Worm (Caenorhabditis elegans) whole organism, L2 larva: ENCODE data around the gene gmps-1.
"Not testable (repeated sequence)": the region's sequence is repeated elsewhere in the genome, so short reads cannot be mapped to it uniquely, and the experiment has no call there.

Experiments used
- C34F6.9 ChIP-seq: fragments of 150-350 bp; optimal IDR thresholded peaks from 2 replicates; lab custom pipeline; 2014; ENCODE audit warnings: missing biosample characterization, missing genetic modification characterization
- F13H6.1 ChIP-seq: sonication (generic microtip); optimal IDR thresholded peaks from 2 replicates; lab custom pipeline; 2016; ENCODE audit warnings: missing genetic modification characterization, missing compliant biosample characterization
- R02D3.7 ChIP-seq: fragments of 150-350 bp; optimal IDR thresholded peaks from 2 replicates; lab custom pipeline; 2014; ENCODE audit warnings: missing biosample characterization, missing genetic modification characterization
- ZK546.5 ChIP-seq: sonication (generic microtip); optimal IDR thresholded peaks from 2 replicates; lab custom pipeline; 2017; ENCODE audit warnings: missing biosample characterization, missing genetic modification characterization
- alr-1 ChIP-seq: fragments of 150-350 bp; optimal IDR thresholded peaks from 2 replicates; lab custom pipeline; 2014; ENCODE audit warnings: missing biosample characterization, missing genetic modification characterization
- aly-2 ChIP-seq: fragments of 150-350 bp; optimal IDR thresholded peaks from 2 replicates; lab custom pipeline; 2014; ENCODE audit warnings: missing biosample characterization, missing genetic modification characterization
- ama-1 ChIP-seq: fragments of 150-350 bp; optimal IDR thresholded peaks from 2 replicates; lab custom pipeline; 2018; ENCODE audit warnings: inconsistent platforms
- crh-2 ChIP-seq: sonication (generic microtip); optimal IDR thresholded peaks from 2 replicates; lab custom pipeline; 2017; ENCODE audit warnings: missing biosample characterization, missing genetic modification characterization
- dmd-4 ChIP-seq: sonication (generic microtip); optimal IDR thresholded peaks from 2 replicates; lab custom pipeline; 2017; ENCODE audit warnings: missing biosample characterization, missing genetic modification characterization
- elt-1 ChIP-seq: fragments of 150-350 bp; optimal IDR thresholded peaks from 2 replicates; lab custom pipeline; 2014; ENCODE audit warnings: missing biosample characterization, missing genetic modification characterization
- lin-11 ChIP-seq: fragments of 150-350 bp; sonication (generic microtip); optimal IDR thresholded peaks from 2 replicates; lab custom pipeline; 2014; ENCODE audit warnings: missing biosample characterization, missing genetic modification characterization, inconsistent platforms, mixed read lengths
- lin-13 ChIP-seq: fragments of 150-350 bp; optimal IDR thresholded peaks from 2 replicates; lab custom pipeline; 2014; ENCODE audit warnings: missing biosample characterization, missing genetic modification reagents, missing genetic modification characterization
- lin-39 ChIP-seq: fragments of 150-350 bp; optimal IDR thresholded peaks from 2 replicates; lab custom pipeline; 2014; ENCODE audit warnings: missing biosample characterization, missing genetic modification reagents, missing genetic modification characterization
- lsy-2 ChIP-seq, 2 experiments: fragments of 150-350 bp in 1 of 2; sonication (generic microtip) in 1 of 2; optimal IDR thresholded peaks; 2 replicates each; lab custom pipeline; 2014 to 2017; ENCODE audit warnings: missing biosample characterization in 2 of 2, missing genetic modification characterization in 2 of 2
- mbf-1 ChIP-seq: sonication (generic microtip); optimal IDR thresholded peaks from 2 replicates; lab custom pipeline; 2017; ENCODE audit warnings: missing biosample characterization, missing genetic modification characterization
- nhr-10 ChIP-seq: sonication (generic microtip); optimal IDR thresholded peaks from 2 replicates; lab custom pipeline; 2017; ENCODE audit warnings: missing biosample characterization, missing genetic modification characterization
- nhr-11 ChIP-seq: fragments of 150-350 bp; optimal IDR thresholded peaks from 2 replicates; lab custom pipeline; 2014; ENCODE audit warnings: missing biosample characterization, missing genetic modification characterization
- nhr-129 ChIP-seq: fragments of 150-350 bp; optimal IDR thresholded peaks from 2 replicates; lab custom pipeline; 2014; ENCODE audit warnings: missing biosample characterization, missing genetic modification characterization
- nhr-21 ChIP-seq: fragments of 150-350 bp; optimal IDR thresholded peaks from 2 replicates; lab custom pipeline; 2014; ENCODE audit warnings: missing biosample characterization, missing genetic modification characterization
- nhr-237 ChIP-seq: fragments of 150-350 bp; optimal IDR thresholded peaks from 2 replicates; lab custom pipeline; 2014; ENCODE audit warnings: missing biosample characterization, missing genetic modification characterization
- nhr-77 ChIP-seq: fragments of 150-350 bp; optimal IDR thresholded peaks from 2 replicates; lab custom pipeline; 2014; ENCODE audit warnings: missing biosample characterization, missing genetic modification characterization
- peb-1 ChIP-seq: fragments of 150-350 bp; optimal IDR thresholded peaks from 2 replicates; lab custom pipeline; 2014; ENCODE audit warnings: missing biosample characterization, missing genetic modification characterization
- skn-1 ChIP-seq: sonication (generic microtip); optimal IDR thresholded peaks from 2 replicates; lab custom pipeline; 2017; ENCODE audit warnings: missing biosample characterization, missing genetic modification characterization
- sma-3 ChIP-seq: sonication (generic microtip); optimal IDR thresholded peaks from 2 replicates; lab custom pipeline; 2016; ENCODE audit warnings: missing genetic modification reagents, missing genetic modification characterization, missing compliant biosample characterization
- sma-9 ChIP-seq, 2 experiments: fragments of 150-350 bp in 1 of 2; sonication (generic microtip) in 1 of 2; optimal IDR thresholded peaks; 2 replicates each; lab custom pipeline; 2014 to 2016; ENCODE audit warnings: missing genetic modification characterization in 2 of 2, mild to moderate bottlenecking in 1 of 2, missing biosample characterization in 1 of 2, missing compliant biosample characterization in 1 of 2, missing genetic modification reagents in 1 of 2, moderate library complexity in 1 of 2
- snpc-4 ChIP-seq: fragments of 150-350 bp; optimal IDR thresholded peaks from 2 replicates; lab custom pipeline; 2014; ENCODE audit warnings: missing biosample characterization, missing genetic modification characterization
- unc-55 ChIP-seq: fragments of 150-350 bp; sonication (generic microtip); optimal IDR thresholded peaks from 3 replicates; lab custom pipeline; 2014; ENCODE audit warnings: missing biosample characterization, missing genetic modification reagents, missing genetic modification characterization
- unc-62 ChIP-seq: fragments of 150-350 bp; optimal IDR thresholded peaks from 2 replicates; lab custom pipeline; 2014; ENCODE audit warnings: missing biosample characterization, missing genetic modification reagents, missing genetic modification characterization
- zag-1 ChIP-seq: fragments of 150-350 bp; optimal IDR thresholded peaks from 2 replicates; lab custom pipeline; 2014; ENCODE audit warnings: missing biosample characterization, missing genetic modification characterization
- ztf-1 ChIP-seq: fragments of 200-800 bp; sonication (Bioruptor generic); conservative IDR thresholded peaks from 2 replicates; pipeline ENCODE4 v1.3.6; 2022; ENCODE audit warnings: missing genetic modification characterization, missing compliant biosample characterization
- ztf-11 ChIP-seq: sonication (generic microtip); optimal IDR thresholded peaks from 2 replicates; lab custom pipeline; 2017; ENCODE audit warnings: missing biosample characterization, missing genetic modification characterization
- ztf-4 ChIP-seq: fragments of 150-350 bp; optimal IDR thresholded peaks from 2 replicates; lab custom pipeline; 2014; ENCODE audit warnings: missing biosample characterization, missing genetic modification characterization

The gmps-1 gene

ce11 chrII:10904379-10904778, 35.9 kb upstream of the gmps-1 start, which contains the start of gene sra-12:
Gene sra-12, minus strand, starts transcription at chrII:10904479.
- TF ChIP-seq nhr-129 (tag; lab: Kevin White, UChicago); R02D3.7 (tag; lab: Kevin White, UChicago); sma-3 (GFP tag; lab: Kevin White, UChicago): not testable (repeated sequence)

- TF ChIP-seq R02D3.7 (tag; lab: Kevin White, UChicago) (no peak), ama-1 (lab: Kevin White, UChicago) (no peak), dmd-4 (tag; lab: Kevin White, UChicago) (no peak), ZK546.5 (tag; lab: Kevin White, UChicago) (no peak), unc-62 (GFP tag; lab: Kevin White, UChicago) (no peak), mbf-1 (tag; lab: Kevin White, UChicago) (no peak), lin-13 (no peak), unc-55 (GFP tag; lab: Kevin White, UChicago) (no peak), sma-3 (GFP tag; lab: Kevin White, UChicago) (no peak), F13H6.1 (no peak), nhr-129 (tag; lab: Kevin White, UChicago) (no peak)
Measured at ce11 chrII:10902104-10902503, 33.6 kb upstream of the gmps-1 start, which contains the start of gene gly-1. Gene gly-1, minus strand, starts transcription at chrII:10902204.

ce11 chrII:10898998-10899397, 30.5 kb upstream of the gmps-1 start:
- TF ChIP-seq unc-55 (GFP tag; lab: Kevin White, UChicago) (no peak), ztf-4 (tag; lab: Kevin White, UChicago) (no peak), zag-1 (tag; lab: Kevin White, UChicago) (no peak), aly-2 (tag; lab: Kevin White, UChicago) (no peak)

- no peak for TF ChIP-seq nhr-21 (tag; lab: Kevin White, UChicago)
- no peak for TF ChIP-seq ztf-1 (GFP tag; lab: Robert Waterston, UW)
- TF ChIP-seq, all 48 proteins: peak for 0
Measured at ce11 chrII:10895959-10896358, 27.4 kb upstream of the gmps-1 start.

ce11 chrII:10894996-10895395, 26.5 kb upstream of the gmps-1 start, which contains the start of gene sra-10:
Gene sra-10, minus strand, starts transcription at chrII:10895096.
- no peak for TF ChIP-seq crh-2
- TF ChIP-seq skn-1 (tag; lab: Kevin White, UChicago), result no peak
- no peak for TF ChIP-seq peb-1 (tag; lab: Kevin White, UChicago)
- no peak for TF ChIP-seq alr-1
- no peak for TF ChIP-seq nhr-237 (tag; lab: Kevin White, UChicago)
- TF ChIP-seq snpc-4 (tag; lab: Kevin White, UChicago), result no peak
- TF ChIP-seq lsy-2 (tag; optimal IDR thresholded peaks at IDR 0.05; lab: Kevin White, UChicago), result no peak
- TF ChIP-seq R02D3.7 (tag; lab: Kevin White, UChicago), result no peak
- no peak for TF ChIP-seq sma-9 (GFP tag; optimal IDR thresholded peaks at IDR 0.05; lab: Kevin White, UChicago)
- TF ChIP-seq sma-9 (tag; optimal IDR thresholded peaks at IDR 0.05; lab: Kevin White, UChicago), result no peak
- no peak for TF ChIP-seq nhr-11 (tag; lab: Kevin White, UChicago)
- TF ChIP-seq mbf-1 (tag; lab: Kevin White, UChicago), result no peak
- no peak for TF ChIP-seq lin-11
- TF ChIP-seq aly-2 (tag; lab: Kevin White, UChicago), result no peak
- TF ChIP-seq C34F6.9 (tag; lab: Kevin White, UChicago), result no peak
- no peak for TF ChIP-seq lin-39

- TF ChIP-seq sma-3 (GFP tag; lab: Kevin White, UChicago) (no peak), ztf-11 (tag; lab: Kevin White, UChicago) (no peak), lin-39 (no peak), nhr-10 (tag; lab: Kevin White, UChicago) (no peak), elt-1 (tag; lab: Kevin White, UChicago) (no peak), nhr-77 (no peak), lin-11 (no peak), C34F6.9 (tag; lab: Kevin White, UChicago) (no peak), ama-1 (lab: Kevin White, UChicago) (no peak)
- TF ChIP-seq, all 48 proteins: peak for 0
Measured at ce11 chrII:10888979-10889378, 20.5 kb upstream of the gmps-1 start, which contains the start of gene ptr-8. Gene ptr-8, plus strand, starts transcription at chrII:10889279.
